Worm (Caenorhabditis elegans) whole organism, L3 larva: ENCODE data around the gene str-231.

ENCODE experiments used
- R02D3.7 ChIP-seq: fragments of 150-350 bp; optimal IDR thresholded peaks from 2 replicates; lab custom pipeline; 2014; ENCODE audit warnings: missing biosample characterization, missing genetic modification characterization
- ZK546.5 ChIP-seq: sonication (generic microtip); optimal IDR thresholded peaks from 2 replicates; lab custom pipeline; 2017; ENCODE audit warnings: missing biosample characterization, missing genetic modification characterization
- aly-2 ChIP-seq: fragments of 150-350 bp; optimal IDR thresholded peaks from 2 replicates; lab custom pipeline; 2014; ENCODE audit warnings: missing biosample characterization, missing genetic modification characterization
- ceh-16 ChIP-seq: sonication (generic microtip); optimal IDR thresholded peaks from 2 replicates; lab custom pipeline; 2017; ENCODE audit warnings: missing biosample characterization, missing genetic modification characterization
- ceh-82 ChIP-seq: fragments of 150-350 bp; optimal IDR thresholded peaks from 2 replicates; lab custom pipeline; 2014; ENCODE audit warnings: missing biosample characterization, missing genetic modification characterization
- ceh-9 ChIP-seq: sonication (generic microtip); optimal IDR thresholded peaks from 2 replicates; lab custom pipeline; 2018; ENCODE audit warnings: missing biosample characterization, missing genetic modification characterization
- daf-12 ChIP-seq: fragments of 150-350 bp; optimal IDR thresholded peaks from 2 replicates; lab custom pipeline; 2014; ENCODE audit warnings: missing biosample characterization, missing genetic modification reagents, missing genetic modification characterization
- egl-27 ChIP-seq: sonication (generic microtip); optimal IDR thresholded peaks from 4 replicates; lab custom pipeline; 2017; ENCODE audit warnings: missing biosample characterization, missing genetic modification reagents, missing genetic modification characterization
- egl-5 ChIP-seq: fragments of 150-350 bp; optimal IDR thresholded peaks from 2 replicates; lab custom pipeline; 2017; ENCODE audit warnings: missing biosample characterization, missing genetic modification reagents, missing genetic modification characterization, inconsistent platforms
- elt-1 ChIP-seq: fragments of 150-350 bp; optimal IDR thresholded peaks from 2 replicates; lab custom pipeline; 2014; ENCODE audit warnings: missing biosample characterization, missing genetic modification characterization
- elt-3 ChIP-seq, 3 experiments: fragments of 150-350 bp in 1 of 3; sonication (generic microtip) in 2 of 3; optimal IDR thresholded peaks; 2 replicates in 2 of 3; 4 replicates in 1 of 3; lab custom pipeline; 2014 to 2017; ENCODE audit warnings: missing biosample characterization in 3 of 3, missing genetic modification characterization in 3 of 3
- eor-1 ChIP-seq, 2 experiments: fragments of 150-350 bp; optimal IDR thresholded peaks; 2 replicates each; lab custom pipeline; 2014 to 2018; ENCODE audit warnings: missing biosample characterization in 2 of 2, missing genetic modification characterization in 2 of 2
- fkh-10 ChIP-seq: sonication (generic microtip); optimal IDR thresholded peaks from 2 replicates; lab custom pipeline; 2017; ENCODE audit warnings: missing biosample characterization, missing genetic modification reagents, missing genetic modification characterization
- fos-1 ChIP-seq: fragments of 150-350 bp; optimal IDR thresholded peaks from 2 replicates; lab custom pipeline; 2014; ENCODE audit warnings: missing biosample characterization, missing genetic modification characterization
- hmg-11 ChIP-seq: sonication (generic microtip); optimal IDR thresholded peaks from 2 replicates; lab custom pipeline; 2016; ENCODE audit warnings: missing genetic modification characterization, missing compliant biosample characterization
- jun-1 ChIP-seq: fragments of 150-350 bp; optimal IDR thresholded peaks from 2 replicates; lab custom pipeline; 2014; ENCODE audit warnings: missing biosample characterization, missing genetic modification reagents, missing genetic modification characterization
- lin-39 ChIP-seq: fragments of 150-350 bp; optimal IDR thresholded peaks from 2 replicates; lab custom pipeline; 2018; ENCODE audit warnings: missing biosample characterization, missing genetic modification reagents, missing genetic modification characterization
- lsy-12 ChIP-seq: sonication (generic microtip); optimal IDR thresholded peaks from 2 replicates; lab custom pipeline; 2016; ENCODE audit warnings: mild to moderate bottlenecking, missing genetic modification characterization, missing compliant biosample characterization
- mdl-1 ChIP-seq: fragments of 150-350 bp; optimal IDR thresholded peaks from 2 replicates; lab custom pipeline; 2014; ENCODE audit warnings: missing biosample characterization, missing genetic modification characterization
- mml-1 ChIP-seq: fragments of 150-350 bp; sonication (generic microtip); optimal IDR thresholded peaks from 3 replicates; lab custom pipeline; 2014; ENCODE audit warnings: missing biosample characterization, missing genetic modification characterization
- nhr-11 ChIP-seq: fragments of 150-350 bp; optimal IDR thresholded peaks from 2 replicates; lab custom pipeline; 2014; ENCODE audit warnings: missing biosample characterization, missing genetic modification characterization
- nhr-25 ChIP-seq: sonication (generic microtip); optimal IDR thresholded peaks from 2 replicates; lab custom pipeline; 2017; ENCODE audit warnings: missing biosample characterization, missing genetic modification characterization
- nhr-28 ChIP-seq: fragments of 150-350 bp; optimal IDR thresholded peaks from 2 replicates; lab custom pipeline; 2014; ENCODE audit warnings: missing biosample characterization, missing genetic modification characterization
- nhr-43 ChIP-seq: sonication (generic microtip); optimal IDR thresholded peaks from 2 replicates; lab custom pipeline; 2016; ENCODE audit warnings: mild to moderate bottlenecking, missing genetic modification characterization, missing compliant biosample characterization; ENCODE audit not compliant: poor library complexity, severe bottlenecking
- nhr-67 ChIP-seq: fragments of 150-350 bp; optimal IDR thresholded peaks from 2 replicates; lab custom pipeline; 2014; ENCODE audit warnings: missing biosample characterization, missing genetic modification characterization
- nhr-77 ChIP-seq: fragments of 150-350 bp; optimal IDR thresholded peaks from 2 replicates; lab custom pipeline; 2014; ENCODE audit warnings: missing biosample characterization, missing genetic modification characterization
- pha-4 ChIP-seq: fragments of 150-350 bp; optimal IDR thresholded peaks from 2 replicates; lab custom pipeline; 2014; ENCODE audit warnings: missing biosample characterization, missing genetic modification reagents, missing genetic modification characterization
- pqm-1 ChIP-seq: fragments of 150-350 bp; optimal IDR thresholded peaks from 2 replicates; lab custom pipeline; 2017; ENCODE audit warnings: missing biosample characterization, missing genetic modification characterization, inconsistent platforms
- sea-2 ChIP-seq: fragments of 150-350 bp; sonication (generic microtip); optimal IDR thresholded peaks from 4 replicates; lab custom pipeline; 2014; ENCODE audit warnings: missing biosample characterization, missing genetic modification reagents, missing genetic modification characterization
- snpc-4 ChIP-seq: fragments of 150-350 bp; optimal IDR thresholded peaks from 2 replicates; lab custom pipeline; 2014; ENCODE audit warnings: missing biosample characterization, missing genetic modification characterization
- unc-39 ChIP-seq: sonication (generic microtip); optimal IDR thresholded peaks from 4 replicates; lab custom pipeline; 2017; ENCODE audit warnings: missing biosample characterization, missing genetic modification characterization
- unc-62 ChIP-seq: fragments of 150-350 bp; sonication (generic microtip); optimal IDR thresholded peaks from 4 replicates; lab custom pipeline; 2014; ENCODE audit warnings: missing biosample characterization, missing genetic modification reagents, missing genetic modification characterization
- ztf-11 ChIP-seq: fragments of 150-350 bp; optimal IDR thresholded peaks from 2 replicates; lab custom pipeline; 2014; ENCODE audit warnings: missing biosample characterization, missing genetic modification characterization
- ztf-4 ChIP-seq: fragments of 150-350 bp; optimal IDR thresholded peaks from 2 replicates; lab custom pipeline; 2014; ENCODE audit warnings: missing biosample characterization, missing genetic modification characterization

Gene str-231

ce11 chrV:16007505-16007904 lies at the start of gene str-231:
TSS of gene str-231 (minus strand) at chrV:16007605.
- TF ChIP-seq nhr-77 (tag; lab: Kevin White, UChicago) (no peak), eor-1 (tag; optimal IDR thresholded peaks at IDR 0.05; lab: Kevin White, UChicago) (no peak)
- TF ChIP-seq, all 47 proteins: peak for 0

DNA sequence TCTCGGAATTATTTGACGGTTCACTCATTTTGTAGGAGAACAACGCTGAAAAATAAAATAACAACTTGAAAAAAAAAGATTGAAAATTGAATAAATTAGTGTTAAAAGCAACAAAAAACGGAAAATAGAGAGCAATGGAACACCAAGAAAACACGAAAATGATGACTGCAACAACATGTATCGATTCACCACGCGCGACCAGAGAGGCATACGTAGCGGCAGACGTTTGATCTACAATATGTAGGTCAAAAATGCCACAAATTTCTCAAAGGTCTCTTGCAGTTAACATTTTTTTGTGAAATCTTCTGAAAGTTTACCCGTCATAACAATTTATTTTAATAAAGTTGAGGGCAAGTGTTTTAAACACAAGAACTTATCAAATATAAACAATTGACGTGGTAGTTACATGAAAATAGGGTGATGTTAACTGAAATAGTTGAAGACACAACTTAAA lies 49.6 kb upstream of the str-231 start, which contains the start of gene F14H3.5:
TSS of gene F14H3.5 (minus strand) at position 51 of the 454 bp plus-strand sequence.
- TF ChIP-seq sea-2 (GFP tag; lab: Kevin White, UChicago) (no peak), hmg-11 (tag; lab: Kevin White, UChicago) (no peak), mml-1 (tag; lab: Kevin White, UChicago) (no peak), nhr-67 (tag; lab: Kevin White, UChicago) (no peak), nhr-77 (tag; lab: Kevin White, UChicago) (no peak), lsy-12 (tag; lab: Kevin White, UChicago) (no peak), nhr-43 (tag; lab: Kevin White, UChicago) (no peak), daf-12 (no peak), jun-1 (tag; lab: Kevin White, UChicago) (no peak), fkh-10 (GFP tag; lab: Kevin White, UChicago) (no peak), R02D3.7 (no peak)
- TF ChIP-seq, all 47 proteins: peak for 0

- TF ChIP-seq unc-62 (no peak), elt-3 (tag; optimal IDR thresholded peaks at IDR 0.05; lab: Kevin White, UChicago) (no peak), egl-5 (no peak), nhr-25 (tag; lab: Kevin White, UChicago) (no peak), hmg-11 (tag; lab: Kevin White, UChicago) (no peak), mdl-1 (tag; lab: Kevin White, UChicago) (no peak), ceh-16 (tag; lab: Kevin White, UChicago) (no peak)
These were observed 47.6 kb upstream of the str-231 start, which contains the start of gene F14H3.4 for ce11 chrV:16055031-16055430. TSS of gene F14H3.4 (minus strand) at chrV:16055072.

- TF ChIP-seq egl-27 (tag; lab: Kevin White, UChicago) (no peak), nhr-25 (tag; lab: Kevin White, UChicago) (no peak), aly-2 (tag; lab: Kevin White, UChicago) (no peak), lsy-12 (tag; lab: Kevin White, UChicago) (no peak), ceh-16 (tag; lab: Kevin White, UChicago) (no peak), ceh-9 (tag; lab: Kevin White, UChicago) (no peak), snpc-4 (tag; lab: Kevin White, UChicago) (no peak), fos-1 (tag; lab: Kevin White, UChicago) (no peak), daf-12 (no peak), ztf-4 (tag; lab: Kevin White, UChicago) (no peak), nhr-67 (tag; lab: Kevin White, UChicago) (no peak), sea-2 (GFP tag; lab: Kevin White, UChicago) (no peak), R02D3.7 (no peak), lin-39 (tag; lab: Kevin White, UChicago) (no peak), pha-4 (tag; lab: Kevin White, UChicago) (no peak), nhr-11 (tag; lab: Kevin White, UChicago) (no peak)
These were observed 46.0 kb upstream of the str-231 start, which contains the start of gene F14H3.3 for ce11 chrV:16053373-16053772. TSS of gene F14H3.3 (minus strand) at chrV:16053473.

ce11 chrV:16049177-16049576 lies 41.8 kb upstream of the str-231 start, which contains the start of gene best-12:
TSS of gene best-12 (plus strand) at chrV:16049477.
- TF ChIP-seq mml-1 (tag; lab: Kevin White, UChicago) (no peak), fos-1 (tag; lab: Kevin White, UChicago) (no peak), ceh-82 (tag; lab: Kevin White, UChicago) (no peak), mdl-1 (tag; lab: Kevin White, UChicago) (no peak), nhr-11 (tag; lab: Kevin White, UChicago) (no peak), nhr-67 (tag; lab: Kevin White, UChicago) (no peak), R02D3.7 (no peak), pqm-1 (no peak), ztf-4 (tag; lab: Kevin White, UChicago) (no peak)

DNA sequence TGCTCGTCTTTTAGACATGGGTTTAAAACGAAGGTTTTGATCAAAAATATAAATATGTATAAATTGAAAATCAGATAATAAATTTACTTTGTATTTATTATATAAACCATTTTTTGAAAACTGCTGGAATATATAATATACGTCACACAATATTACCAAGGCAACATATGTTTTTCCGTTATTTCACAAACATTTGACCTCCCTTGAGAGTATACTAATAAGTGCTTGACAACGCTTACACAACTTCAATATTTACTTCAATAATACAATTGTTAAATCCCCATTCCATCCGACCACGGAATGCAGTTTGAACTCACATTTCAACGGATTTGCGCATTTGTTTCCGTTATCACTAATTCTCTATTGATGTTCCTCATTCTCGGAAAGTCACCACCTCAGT lies 40.1 kb upstream of the str-231 start, which contains the start of gene str-198:
TSS of gene str-198 (plus strand) at position 301 of the 400 bp plus-strand sequence.
- TF ChIP-seq nhr-43 (tag; lab: Kevin White, UChicago) = no peak
- no peak for TF ChIP-seq nhr-28 (tag; lab: Kevin White, UChicago)
- no peak for TF ChIP-seq mml-1 (tag; lab: Kevin White, UChicago)
- no peak for TF ChIP-seq ZK546.5 (tag; lab: Kevin White, UChicago)
- TF ChIP-seq egl-27 (tag; lab: Kevin White, UChicago) = no peak
- TF ChIP-seq lsy-12 (tag; lab: Kevin White, UChicago) = no peak
- TF ChIP-seq lin-39 (tag; lab: Kevin White, UChicago) = no peak
- TF ChIP-seq elt-1 (tag; lab: Kevin White, UChicago) = no peak
- TF ChIP-seq mdl-1 (tag; lab: Kevin White, UChicago) = no peak
- no peak for TF ChIP-seq ztf-11 (tag; lab: Kevin White, UChicago)
- TF ChIP-seq nhr-77 (tag; lab: Kevin White, UChicago) = no peak
- TF ChIP-seq nhr-25 (tag; lab: Kevin White, UChicago) = no peak
- TF ChIP-seq sea-2 (GFP tag; lab: Kevin White, UChicago) = no peak
- TF ChIP-seq R02D3.7 = no peak
- no peak for TF ChIP-seq ceh-9 (tag; lab: Kevin White, UChicago)
- TF ChIP-seq unc-39 (tag; lab: Kevin White, UChicago) = no peak
